Worm (Caenorhabditis elegans) whole organism, late embryonic: ENCODE measurements around the gene srsx-22.

Source experiments
- Y22D7AL.16 ChIP-seq: sonication (generic microtip); optimal IDR thresholded peaks from 2 replicates; lab custom pipeline; 2016; ENCODE audit warnings: missing genetic modification characterization, missing compliant biosample characterization
- ama-1 ChIP-seq: fragments of 150-350 bp; optimal IDR thresholded peaks from 2 replicates; lab custom pipeline; 2014
- hlh-30 ChIP-seq: sonication (generic microtip); optimal IDR thresholded peaks from 2 replicates; lab custom pipeline; 2017; ENCODE audit warnings: antibody characterized with exemption, missing genetic modification characterization, missing compliant biosample characterization; ENCODE audit not compliant: insufficient read depth
- nhr-11 ChIP-seq: fragments of 150-350 bp; optimal IDR thresholded peaks from 2 replicates; lab custom pipeline; 2014; ENCODE audit warnings: missing biosample characterization, missing genetic modification characterization
- unc-42 ChIP-seq: sonication (generic microtip); optimal IDR thresholded peaks from 2 replicates; lab custom pipeline; 2016; ENCODE audit warnings: missing genotype, missing genetic modification characterization, missing compliant biosample characterization

DNA sequence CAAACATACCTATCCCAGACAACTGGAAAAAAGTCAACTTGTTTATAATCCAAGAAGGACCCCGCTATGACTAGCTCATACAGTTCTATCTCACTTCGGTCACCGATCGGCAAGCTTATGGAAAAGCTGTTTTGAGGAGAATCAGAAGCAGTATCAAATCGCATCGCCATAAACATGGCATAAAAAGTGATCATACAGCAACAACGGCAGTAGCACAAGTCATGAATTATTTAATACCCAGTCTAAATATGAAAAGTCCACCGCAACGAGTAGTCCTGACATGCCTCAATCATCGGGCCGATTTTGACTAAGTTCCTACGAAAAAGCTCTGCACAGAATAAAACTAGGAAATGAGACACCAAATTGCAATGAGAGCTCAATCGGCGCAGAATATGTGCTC lies 27.9 kb upstream of the srsx-22 start:
- TF ChIP-seq unc-42 (tag; lab: Kevin White, UChicago): no peak
- TF ChIP-seq ama-1: no peak
- no peak for TF ChIP-seq hlh-30
- TF ChIP-seq Y22D7AL.16 (tag; lab: Kevin White, UChicago): no peak
- TF ChIP-seq nhr-11 (tag; lab: Kevin White, UChicago): no peak
